Fruit fly (Drosophila melanogaster): ENCODE measurements around the gene TfIIFalpha.

TfIIFalpha gene

dm6 chr3R:6409153-6409571, 28.9 kb downstream of the TfIIFalpha start:
- TF ChIP-seq CG34422 (GFP tag; IDR thresholded peaks at IDR 0.05), result 0 out of 3 replicates have a peak, but pooled peaks have one; percentile 12
- peak; percentile 16 for TF ChIP-seq CG12219 (GFP tag; optimal IDR thresholded peaks at IDR 0.05)
- 0 out of 2 replicates have a peak, but pooled peaks have one; percentile 8 for TF ChIP-seq CG7372 (GFP tag; IDR thresholded peaks at IDR 0.05)
- no peak for TF ChIP-seq pb (GFP tag; optimal IDR thresholded peaks at IDR 0.05)
- no peak for TF ChIP-seq Oli (tag; optimal IDR thresholded peaks at IDR 0.05)
- peak; percentile 89 for TF ChIP-seq CG17385 (GFP tag; optimal IDR thresholded peaks at IDR 0.05)
- peak; percentile 0 for TF ChIP-seq D (optimal IDR thresholded peaks at IDR 0.05)
- no peak for TF ChIP-seq D (GFP tag; optimal IDR thresholded peaks at IDR 0.05)
- peak; percentile 18; the same call in 1 of the 2 replicates for TF ChIP-seq Xrp1 (GFP tag; IDR thresholded peaks at IDR 0.05)
- TF ChIP-seq kni (GFP tag; optimal IDR thresholded peaks at IDR 0.05), result peak; percentile 81
- peak in 1 of 2 experiments; percentile 26 for TF ChIP-seq bsh (GFP tag; optimal IDR thresholded peaks at IDR 0.05)
- peak; percentile 23 for TF ChIP-seq CG7745 (tag; optimal IDR thresholded peaks at IDR 0.05)
- no peak for TF ChIP-seq yki (optimal IDR thresholded peaks at IDR 0.05)
- no peak for TF ChIP-seq Ravus (GFP tag; IDR thresholded peaks at IDR 0.05)
- TF ChIP-seq CG1024 (GFP tag; IDR thresholded peaks at IDR 0.05), result 0 out of 2 replicates have a peak, but pooled peaks have one; percentile 30
- TF ChIP-seq CG10431 (GFP tag; optimal IDR thresholded peaks at IDR 0.05), result peak; percentile 55
- TF ChIP-seq CG33557 (GFP tag; optimal IDR thresholded peaks at IDR 0.05), result peak; percentile 58
- TF ChIP-seq Fer2 (tag; optimal IDR thresholded peaks at IDR 0.05), result no peak
- TF ChIP-seq gce (GFP tag; IDR thresholded peaks at IDR 0.05), result 0 out of 3 replicates have a peak, but pooled peaks have one; percentile 29
- TF ChIP-seq sr (GFP tag; IDR thresholded peaks at IDR 0.05), result peak; percentile 51; the same call in 2 of the 3 replicates
- TF ChIP-seq chm (GFP tag; IDR thresholded peaks at IDR 0.05), result peak; percentile 77; the same call in 1 of the 2 replicates
- no peak for TF ChIP-seq CG7963 (GFP tag; IDR thresholded peaks at IDR 0.05; ENCODE audit: partially characterized antibody)
- no peak for TF ChIP-seq CrebB (tag; optimal IDR thresholded peaks at IDR 0.05)
- TF ChIP-seq Eip74EF (GFP tag; optimal IDR thresholded peaks at IDR 0.05), result peak in 1 of 2 experiments; percentile 54
- TF ChIP-seq CG2712 (tag; optimal IDR thresholded peaks at IDR 0.05), result peak; percentile 13
- peak; percentile 6 for TF ChIP-seq nerfin-1 (tag; optimal IDR thresholded peaks at IDR 0.05)
- TF ChIP-seq oc (tag; optimal IDR thresholded peaks at IDR 0.05), result peak; percentile 48
- peak; percentile 16; the same call in 1 of the 2 replicates for TF ChIP-seq sob (GFP tag; IDR thresholded peaks at IDR 0.05)
- peak; percentile 96 for TF ChIP-seq CG4360 (GFP tag; IDR thresholded peaks at IDR 0.05)
- peak; percentile 4 for TF ChIP-seq fd64A (GFP tag; optimal IDR thresholded peaks at IDR 0.05)
- TF ChIP-seq nom (GFP tag; optimal IDR thresholded peaks at IDR 0.05), result peak; percentile 87
- TF ChIP-seq onecut (GFP tag; IDR thresholded peaks at IDR 0.05), result peak; percentile 8; the same call in 1 of the 2 replicates
- TF ChIP-seq HLHmδ (GFP tag; optimal IDR thresholded peaks at IDR 0.05), result peak; percentile 24
- TF ChIP-seq CG8765 (GFP tag; IDR thresholded peaks at IDR 0.05), result no peak
- TF ChIP-seq CG4707 (GFP tag; optimal IDR thresholded peaks at IDR 0.05), result peak; percentile 34
- TF ChIP-seq sug (tag; optimal IDR thresholded peaks at IDR 0.05), result peak; percentile 26
- peak; percentile 18 for TF ChIP-seq twi (tag; optimal IDR thresholded peaks at IDR 0.05)
- peak; percentile 19 for TF ChIP-seq Blimp-1 (GFP tag; optimal IDR thresholded peaks at IDR 0.05)
- no peak for TF ChIP-seq dimm (GFP tag; IDR thresholded peaks at IDR 0.05)
- 0 out of 2 replicates have a peak, but pooled peaks have one; percentile 11 for TF ChIP-seq CG14014 (GFP tag; IDR thresholded peaks at IDR 0.05)
- TF ChIP-seq MTF-1 (GFP tag; optimal IDR thresholded peaks at IDR 0.05; ENCODE audit: borderline replicate concordance), result peak; percentile 38
- no peak for TF ChIP-seq Hsf (GFP tag; optimal IDR thresholded peaks at IDR 0.05)
- peak; percentile 63 for TF ChIP-seq gcm (GFP tag; optimal IDR thresholded peaks at IDR 0.05)
- peak; percentile 15 for TF ChIP-seq CG15479 (GFP tag; optimal IDR thresholded peaks at IDR 0.05)
- TF ChIP-seq z (GFP tag; IDR thresholded peaks at IDR 0.05), result 0 out of 3 replicates have a peak, but pooled peaks have one; percentile 27
- peak; percentile 66; the same call in 1 of the 3 replicates for TF ChIP-seq CG2199 (GFP tag; IDR thresholded peaks at IDR 0.05)
- TF ChIP-seq CG8089 (GFP tag; optimal IDR thresholded peaks at IDR 0.05), result peak; percentile 0
- TF ChIP-seq sqz (GFP tag; optimal IDR thresholded peaks at IDR 0.05), result peak; percentile 54
- TF ChIP-seq cg (GFP tag; optimal IDR thresholded peaks at IDR 0.05), result peak; percentile 66

Data from whole organism, embryonic.